Worm (Caenorhabditis elegans) whole organism, late embryonic: ENCODE data around the gene F47B7.2.

Experiments
- ceh-19 ChIP-seq: fragments of 200-800 bp; sonication (Bioruptor generic); optimal IDR thresholded peaks from 2 replicates; lab custom pipeline; 2018; ENCODE audit warnings: mild to moderate bottlenecking, missing genetic modification characterization, missing compliant biosample characterization
- madf-2 ChIP-seq: sonication (generic microtip); optimal IDR thresholded peaks from 2 replicates; lab custom pipeline; 2017; ENCODE audit warnings: missing genetic modification characterization, missing compliant biosample characterization
- nhr-11 ChIP-seq: fragments of 150-350 bp; optimal IDR thresholded peaks from 2 replicates; lab custom pipeline; 2014; ENCODE audit warnings: missing biosample characterization, missing genetic modification characterization

DNA sequence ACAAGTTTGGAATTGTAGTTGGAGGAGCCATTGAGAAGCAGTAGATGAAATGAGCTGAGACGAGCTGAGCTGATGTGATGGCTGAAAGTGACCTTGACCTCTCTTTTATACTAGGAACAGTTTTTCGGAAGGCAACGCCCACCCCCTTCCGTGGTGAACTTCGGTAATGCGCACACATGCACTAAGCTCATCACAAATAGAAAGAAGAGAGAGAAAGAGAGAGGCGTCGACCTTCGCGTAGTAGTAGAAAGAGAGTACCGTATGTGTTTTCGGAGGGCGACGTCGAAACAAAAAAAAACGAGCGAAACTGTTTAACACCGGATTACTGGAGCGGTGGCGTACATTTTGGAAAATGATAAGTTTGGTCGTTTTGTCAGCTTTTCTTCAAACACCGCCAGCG lies 8.5 kb downstream of the F47B7.2 start, which contains the start of gene marg-1:
- TF ChIP-seq ceh-19 (GFP tag; lab: Kevin White, UChicago), result no peak
- no peak for TF ChIP-seq nhr-11 (tag; lab: Kevin White, UChicago)
- TF ChIP-seq madf-2 (tag; lab: Kevin White, UChicago), result no peak
